Worm (Caenorhabditis elegans): Measurements from ENCODE around the gene F15B9.10.

Gene F15B9.10

DNA sequence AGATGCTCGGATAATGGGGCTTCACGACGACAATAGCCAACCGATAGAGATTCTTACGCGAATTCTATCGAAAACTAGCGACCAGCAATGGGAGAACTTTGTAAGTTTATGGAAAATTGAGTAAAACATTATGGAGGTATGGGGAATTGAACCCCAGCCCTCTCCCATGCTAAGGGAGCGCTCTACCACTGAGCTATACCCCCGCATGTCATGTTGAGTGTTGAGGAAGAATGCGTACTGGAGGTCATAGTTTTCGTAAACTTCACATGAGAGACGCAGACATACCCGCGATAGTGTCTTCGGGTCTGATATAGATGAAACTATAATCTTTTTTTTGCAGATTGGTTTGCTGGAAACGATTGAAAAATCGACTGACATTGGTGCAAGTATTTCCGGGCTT is 5.3 kb downstream of the F15B9.10 start (continued):
- TF ChIP-seq zfp-3 (GFP tag; conservative IDR thresholded peaks at IDR 0.05), result 0 out of 2 replicates have a peak, but pooled peaks have one; percentile 39
- TF ChIP-seq dmd-9 (GFP tag; IDR thresholded peaks at IDR 0.05), result 0 out of 2 replicates have a peak, but pooled peaks have one; percentile 41
- TF ChIP-seq lir-3 (tag; optimal IDR thresholded peaks at IDR 0.05), result peak; percentile 14
- TF ChIP-seq madf-5 (GFP tag; IDR thresholded peaks at IDR 0.05), result peak in 1 of 2 experiments; percentile 8; a peak in 1 of 4 replicates
- TF ChIP-seq Y105C5A.15 (GFP tag; IDR thresholded peaks at IDR 0.05), result peak; percentile 85
- peak; percentile 77 for TF ChIP-seq ztf-7 (tag; optimal IDR thresholded peaks at IDR 0.05)
- no peak for TF ChIP-seq lsy-2 (tag; optimal IDR thresholded peaks at IDR 0.05)
- peak; percentile 50 for TF ChIP-seq unc-130 (GFP tag; optimal IDR thresholded peaks at IDR 0.05)
- TF ChIP-seq mes-2 (tag; optimal IDR thresholded peaks at IDR 0.05; ENCODE audit: poor library complexity, severe bottlenecking), result peak; percentile 76
- TF ChIP-seq hlh-11 (tag; optimal IDR thresholded peaks at IDR 0.05), result peak; percentile 64
- no peak for TF ChIP-seq pqm-1 (tag; optimal IDR thresholded peaks at IDR 0.05)
- peak; percentile 86 for TF ChIP-seq spr-3 (GFP tag; optimal IDR thresholded peaks at IDR 0.05)
- TF ChIP-seq lin-29 (GFP tag; IDR thresholded peaks at IDR 0.05), result no peak
- peak; percentile 77; the same call in 1 of the 2 replicates for TF ChIP-seq ceh-44 (GFP tag; IDR thresholded peaks at IDR 0.05)
- TF ChIP-seq cey-2 (tag; optimal IDR thresholded peaks at IDR 0.05; ENCODE audit: borderline replicate concordance, insufficient read depth), result no peak
- TF ChIP-seq ctbp-1 (GFP tag; IDR thresholded peaks at IDR 0.05), result peak; percentile 85
- no peak for TF ChIP-seq daf-8 (GFP tag; IDR thresholded peaks at IDR 0.05)
- peak; percentile 62 for TF ChIP-seq gei-8 (GFP tag; optimal IDR thresholded peaks at IDR 0.05)
- 0 out of 2 replicates have a peak, but pooled peaks have one; percentile 55 for TF ChIP-seq F26F4.8 (GFP tag; conservative IDR thresholded peaks at IDR 0.05)
- TF ChIP-seq ZK546.5 (tag; optimal IDR thresholded peaks at IDR 0.05), result no peak
- TF ChIP-seq nhr-41 (GFP tag; IDR thresholded peaks at IDR 0.05), result peak; percentile 89
- no peak for TF ChIP-seq lin-39 (tag; optimal IDR thresholded peaks at IDR 0.05)
- TF ChIP-seq zfp-2 (tag; optimal IDR thresholded peaks at IDR 0.05), result no peak
- peak; percentile 71 for TF ChIP-seq nhr-102 (tag; optimal IDR thresholded peaks at IDR 0.05)
- TF ChIP-seq mep-1 (tag; optimal IDR thresholded peaks at IDR 0.05), result peak; percentile 85
- TF ChIP-seq nhr-11 (tag; optimal IDR thresholded peaks at IDR 0.05), result no peak
- TF ChIP-seq snpc-4 (tag; optimal IDR thresholded peaks at IDR 0.05), result no peak
- peak; percentile 46 for TF ChIP-seq dpl-1 (GFP tag; optimal IDR thresholded peaks at IDR 0.05)
- TF ChIP-seq lin-38 (GFP tag; IDR thresholded peaks at IDR 0.05), result peak; percentile 84
- peak; percentile 66 for TF ChIP-seq nhr-111 (GFP tag; optimal IDR thresholded peaks at IDR 0.05)
- no peak for TF ChIP-seq ceh-28 (tag; optimal IDR thresholded peaks at IDR 0.05)
- TF ChIP-seq pha-4 (GFP tag; IDR thresholded peaks at IDR 0.05), result peak; percentile 92
- TF ChIP-seq pha-4 (tag; optimal IDR thresholded peaks at IDR 0.05), result no peak
- no peak for TF ChIP-seq attf-4 (tag; optimal IDR thresholded peaks at IDR 0.05)
- peak; percentile 64 for TF ChIP-seq mxl-3 (GFP tag; optimal IDR thresholded peaks at IDR 0.05)
- no peak for TF ChIP-seq nhr-10 (tag; optimal IDR thresholded peaks at IDR 0.05)
- TF ChIP-seq daf-12 (tag; optimal IDR thresholded peaks at IDR 0.05), result no peak
- peak; percentile 50 for TF ChIP-seq php-3 (GFP tag; IDR thresholded peaks at IDR 0.05)
- TF ChIP-seq ces-1 (GFP tag; optimal IDR thresholded peaks at IDR 0.05), result no peak
- peak; percentile 78 for TF ChIP-seq ceh-20 (GFP tag; IDR thresholded peaks at IDR 0.05)
- TF ChIP-seq tra-1 (GFP tag; IDR thresholded peaks at IDR 0.05), result peak; percentile 77
- no peak for TF ChIP-seq fkh-10 (GFP tag; optimal IDR thresholded peaks at IDR 0.05)
- peak in 1 of 2 experiments; percentile 68 for TF ChIP-seq mdl-1 (tag; optimal IDR thresholded peaks at IDR 0.05)
- peak; percentile 53 for TF ChIP-seq zip-2 (tag; optimal IDR thresholded peaks at IDR 0.05)
- TF ChIP-seq nhr-237 (tag; optimal IDR thresholded peaks at IDR 0.05), result no peak
- 0 out of 2 replicates have a peak, but pooled peaks have one; percentile 17 for TF ChIP-seq mdt-29 (GFP tag; IDR thresholded peaks at IDR 0.05)
- peak; percentile 72 for TF ChIP-seq spr-1 (tag; optimal IDR thresholded peaks at IDR 0.05)
- no peak for TF ChIP-seq tag-97 (GFP tag; IDR thresholded peaks at IDR 0.05)
- 0 out of 2 replicates have a peak, but pooled peaks have one; percentile 49 for TF ChIP-seq ZK337.2 (GFP tag; IDR thresholded peaks at IDR 0.05)
- peak; percentile 69; the same call in 1 of the 2 replicates for TF ChIP-seq D1046.2 (GFP tag; IDR thresholded peaks at IDR 0.05)
- peak; percentile 18 for TF ChIP-seq egl-27 (tag; optimal IDR thresholded peaks at IDR 0.05)
